Worm (Caenorhabditis elegans) whole organism, L1 larva: ENCODE measurements around the gene snb-2.

Experiments
- ama-1 ChIP-seq: fragments of 150-350 bp; optimal IDR thresholded peaks from 2 replicates; lab custom pipeline; 2014
- blmp-1 ChIP-seq: fragments of 150-350 bp; optimal IDR thresholded peaks from 2 replicates; lab custom pipeline; 2014; ENCODE audit warnings: missing biosample characterization, missing genetic modification characterization
- elt-2 ChIP-seq: sonication (generic microtip); optimal IDR thresholded peaks from 2 replicates; lab custom pipeline; 2016; ENCODE audit warnings: missing genetic modification characterization, mild to moderate bottlenecking, inconsistent platforms, missing compliant biosample characterization, missing genetic modification reagents
- hlh-17 ChIP-seq: fragments of 200-800 bp; sonication (Bioruptor generic); optimal IDR thresholded peaks from 2 replicates; lab custom pipeline; 2018; ENCODE audit warnings: missing genetic modification characterization, mild to moderate bottlenecking, missing compliant biosample characterization, moderate library complexity, borderline replicate concordance
- lin-35 ChIP-seq, 2 experiments: fragments of 150-350 bp; optimal IDR thresholded peaks; 2 replicates each; lab custom pipeline; 2014; ENCODE audit warnings: missing biosample characterization in 2 of 2, missing genetic modification characterization in 2 of 2, missing genetic modification reagents in 2 of 2
- nhr-12 ChIP-seq: sonication (generic microtip); optimal IDR thresholded peaks from 2 replicates; lab custom pipeline; 2017; ENCODE audit warnings: missing biosample characterization, missing genetic modification characterization
- pax-3 ChIP-seq: fragments of 200-800 bp; sonication (Bioruptor generic); optimal IDR thresholded peaks from 2 replicates; lab custom pipeline; 2018; ENCODE audit warnings: mild to moderate bottlenecking, missing genetic modification characterization, moderate library complexity, missing compliant biosample characterization
- skn-1 ChIP-seq: fragments of 150-350 bp; optimal IDR thresholded peaks from 2 replicates; lab custom pipeline; 2014; ENCODE audit warnings: missing biosample characterization, missing genetic modification characterization
- unc-130 ChIP-seq: fragments of 150-350 bp; optimal IDR thresholded peaks from 2 replicates; lab custom pipeline; 2017; ENCODE audit warnings: missing biosample characterization, missing genetic modification characterization, inconsistent platforms

ce11 chrV:12303453-12304077 is 42.1 kb downstream of the snb-2 start:
- peak; percentile 71 for TF ChIP-seq ama-1
- TF ChIP-seq unc-130 = peak; percentile 65
- peak; percentile 71 to 74 for TF ChIP-seq lin-35 (GFP tag; optimal IDR thresholded peaks at IDR 0.05; lab: Kevin White, UChicago)
- TF ChIP-seq blmp-1 (tag; lab: Kevin White, UChicago) = no peak
- TF ChIP-seq elt-2 (tag; lab: Kevin White, UChicago) = peak; percentile 76
- TF ChIP-seq hlh-17 (GFP tag; lab: Kevin White, UChicago) = no peak
- peak; percentile 88 for TF ChIP-seq skn-1 (tag; lab: Kevin White, UChicago)
- TF ChIP-seq nhr-12 = no peak
- peak; percentile 93 for TF ChIP-seq pax-3 (tag; lab: Kevin White, UChicago)
